Worm (Caenorhabditis elegans): ENCODE data around the gene C18A11.4.
A peak's percentile ranks its signal among the peaks of the same experiment; 100 is the strongest.

C18A11.4 gene

DNA sequence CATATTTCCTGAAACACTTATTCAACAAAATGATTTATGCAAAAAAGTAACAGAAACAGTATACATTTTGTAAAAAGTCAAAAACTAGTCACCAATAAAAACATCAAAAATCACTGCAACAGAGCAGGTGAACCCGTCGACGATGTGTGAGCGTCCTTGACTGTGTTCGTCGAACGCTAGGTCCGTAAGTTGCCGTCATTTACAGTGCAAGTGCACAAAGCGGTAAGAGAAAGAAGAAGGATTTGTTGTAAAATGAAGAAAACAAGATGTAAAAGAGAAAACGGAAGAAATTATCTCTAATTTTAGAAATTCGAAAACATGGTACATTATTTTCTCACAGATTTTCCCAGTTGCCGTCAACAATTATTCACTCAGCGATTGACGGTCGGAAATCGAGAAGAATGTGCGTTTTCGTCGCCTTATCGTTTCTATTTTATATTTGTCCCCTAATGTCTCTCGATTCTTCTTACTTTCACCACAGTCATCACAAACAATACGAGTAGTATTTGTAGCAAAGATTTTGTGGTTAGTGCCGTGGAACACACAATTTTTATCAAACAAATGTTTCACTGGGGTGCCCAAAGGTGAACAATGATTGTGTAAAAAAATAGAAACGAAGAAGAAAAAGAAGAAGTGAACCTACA, 44.1 kb downstream of the C18A11.4 start (continued):
- TF ChIP-seq egl-13 (tag; optimal IDR thresholded peaks at IDR 0.05) (no peak), vab-15 (tag; optimal IDR thresholded peaks at IDR 0.05) (no peak), jun-1 (tag; optimal IDR thresholded peaks at IDR 0.05) (peak; percentile 10), egl-27 (tag; optimal IDR thresholded peaks at IDR 0.05) (no peak), C34B4.2 (tag; optimal IDR thresholded peaks at IDR 0.05) (no peak), fos-1 (tag; optimal IDR thresholded peaks at IDR 0.05) (no peak), tlp-1 (tag; optimal IDR thresholded peaks at IDR 0.05) (no peak), alr-1 (tag; optimal IDR thresholded peaks at IDR 0.05; ENCODE audit: borderline replicate concordance) (no peak), elt-3 (tag; optimal IDR thresholded peaks at IDR 0.05) (peak in 2 of 6 experiments; percentile 4 to 78), swsn-7 (tag; optimal IDR thresholded peaks at IDR 0.05) (peak; percentile 9), ceh-88 (GFP tag; IDR thresholded peaks at IDR 0.05) (no peak), Y116A8C.19 (tag; optimal IDR thresholded peaks at IDR 0.05; ENCODE audit: borderline replicate concordance) (no peak), elt-2 (tag; optimal IDR thresholded peaks at IDR 0.05) (peak; percentile 16), ceh-63 (GFP tag; optimal IDR thresholded peaks at IDR 0.05) (no peak), nhr-85 (tag) (no peak), unc-130 (tag; optimal IDR thresholded peaks at IDR 0.05) (no peak), unc-62 (GFP tag; optimal IDR thresholded peaks at IDR 0.05) (no peak), sptf-1 (tag; optimal IDR thresholded peaks at IDR 0.05) (no peak), nhr-11 (tag; optimal IDR thresholded peaks at IDR 0.05) (no peak), unc-98 (GFP tag; IDR thresholded peaks at IDR 0.05) (no peak), rnt-1 (tag; optimal IDR thresholded peaks at IDR 0.05) (peak; percentile 22), pag-3 (tag; optimal IDR thresholded peaks at IDR 0.05; ENCODE audit: borderline replicate concordance, insufficient read depth) (no peak), ama-1 (optimal IDR thresholded peaks at IDR 0.05) (no peak), efl-1 (optimal IDR thresholded peaks at IDR 0.05) (no peak), efl-1 (GFP tag; optimal IDR thresholded peaks at IDR 0.05 in 1 of 2) (peak; percentile 12 to 69), nhr-90 (tag; optimal IDR thresholded peaks at IDR 0.05; ENCODE audit: poor library complexity) (peak; percentile 15), lin-14 (GFP tag; optimal IDR thresholded peaks at IDR 0.05) (peak; percentile 43), ztf-4 (tag; optimal IDR thresholded peaks at IDR 0.05) (no peak), ces-1 (GFP tag; optimal IDR thresholded peaks at IDR 0.05) (no peak), zag-1 (tag; optimal IDR thresholded peaks at IDR 0.05) (no peak), mab-9 (GFP tag; IDR thresholded peaks at IDR 0.05) (no peak), mep-1 (tag; optimal IDR thresholded peaks at IDR 0.05) (peak; percentile 65), grh-1 (GFP tag; IDR thresholded peaks at IDR 0.05) (peak; percentile 17; the same call in 1 of the 2 replicates), ztf-11 (tag; optimal IDR thresholded peaks at IDR 0.05) (no peak), ets-5 (GFP tag; IDR thresholded peaks at IDR 0.05) (no peak), dpl-1 (GFP tag; optimal IDR thresholded peaks at IDR 0.05) (peak in 1 of 3 experiments; percentile 2), snu-23 (GFP tag; optimal IDR thresholded peaks at IDR 0.05) (peak; percentile 24), aly-2 (tag; optimal IDR thresholded peaks at IDR 0.05) (no peak), efl-3 (GFP tag; optimal IDR thresholded peaks at IDR 0.05) (no peak), sup-37 (GFP tag; optimal IDR thresholded peaks at IDR 0.05) (no peak)

ce11 chrX:8089916-8090315, 44.6 kb downstream of the C18A11.4 start:
- TF ChIP-seq ceh-63 (GFP tag; optimal IDR thresholded peaks at IDR 0.05) (no peak), unc-130 (tag; optimal IDR thresholded peaks at IDR 0.05) (no peak), pqm-1 (tag; optimal IDR thresholded peaks at IDR 0.05) (no peak), lin-35 (GFP tag; optimal IDR thresholded peaks at IDR 0.05) (peak in 1 of 2 experiments; percentile 49), nhr-85 (tag) (peak; percentile 73), unc-62 (GFP tag; optimal IDR thresholded peaks at IDR 0.05) (no peak), snu-23 (GFP tag; optimal IDR thresholded peaks at IDR 0.05) (peak; percentile 51), alr-1 (tag; optimal IDR thresholded peaks at IDR 0.05; ENCODE audit: borderline replicate concordance) (no peak), nhr-76 (tag; optimal IDR thresholded peaks at IDR 0.05) (no peak), vab-15 (tag; optimal IDR thresholded peaks at IDR 0.05) (peak; percentile 19), efl-3 (GFP tag; optimal IDR thresholded peaks at IDR 0.05) (no peak), ces-1 (GFP tag; optimal IDR thresholded peaks at IDR 0.05) (no peak), snpc-4 (tag; optimal IDR thresholded peaks at IDR 0.05) (no peak), swsn-7 (tag; optimal IDR thresholded peaks at IDR 0.05) (peak; percentile 1), nhr-90 (tag; optimal IDR thresholded peaks at IDR 0.05; ENCODE audit: poor library complexity) (no peak), lin-39 (tag; optimal IDR thresholded peaks at IDR 0.05) (no peak), sptf-1 (tag; optimal IDR thresholded peaks at IDR 0.05) (no peak), ztf-4 (tag; optimal IDR thresholded peaks at IDR 0.05) (peak; percentile 20), nhr-19 (GFP tag; conservative IDR thresholded peaks at IDR 0.05) (peak; percentile 38), skn-1 (tag; optimal IDR thresholded peaks at IDR 0.05) (no peak), unc-86 (tag; optimal IDR thresholded peaks at IDR 0.05) (no peak), nhr-12 (tag; optimal IDR thresholded peaks at IDR 0.05) (no peak), Y116A8C.19 (tag; optimal IDR thresholded peaks at IDR 0.05; ENCODE audit: borderline replicate concordance) (no peak), zag-1 (tag; optimal IDR thresholded peaks at IDR 0.05) (no peak), fkh-8 (tag; optimal IDR thresholded peaks at IDR 0.05) (peak; percentile 88)

Measured in whole organism, L1 larva.